Fruit fly (Drosophila melanogaster): ENCODE measurements around the gene Culd.

Gene Culd

dm6 chr3L:8340264-8341095 is 15.6 kb downstream of the Culd start, which contains the start of the genes Prim1 and CG7083 (continued):
- TF ChIP-seq Oli (tag; optimal IDR thresholded peaks at IDR 0.05), result peak; percentile 45
- peak; percentile 63 for TF ChIP-seq unpg (GFP tag; optimal IDR thresholded peaks at IDR 0.05)
- peak; percentile 66 for TF ChIP-seq Hsf (GFP tag; optimal IDR thresholded peaks at IDR 0.05)
- no peak for TF ChIP-seq bigmax (GFP tag; optimal IDR thresholded peaks at IDR 0.05)
- TF ChIP-seq CG12942 (GFP tag; optimal IDR thresholded peaks at IDR 0.05), result peak; percentile 40
- TF ChIP-seq CG11695 (GFP tag; IDR thresholded peaks at IDR 0.05), result 0 out of 3 replicates have a peak, but pooled peaks have one; percentile 6
- no peak for TF ChIP-seq CG11247 (GFP tag; IDR thresholded peaks at IDR 0.05)
- no peak for TF ChIP-seq CG16815 (GFP tag; optimal IDR thresholded peaks at IDR 0.05)
- TF ChIP-seq bbx (GFP tag; IDR thresholded peaks at IDR 0.05; ENCODE audit: partially characterized antibody), result peak; percentile 45
- TF ChIP-seq pan (optimal IDR thresholded peaks at IDR 0.05), result no peak
- peak in 1 of 2 experiments; percentile 64 for TF ChIP-seq pan (GFP tag; optimal IDR thresholded peaks at IDR 0.05 in 1 of 2, IDR thresholded peaks at IDR 0.05 in 1 of 2)
- TF ChIP-seq pb (GFP tag; optimal IDR thresholded peaks at IDR 0.05), result peak; percentile 21
- peak; percentile 55 for TF ChIP-seq caup (GFP tag; optimal IDR thresholded peaks at IDR 0.05; ENCODE audit: severe bottlenecking)
- TF ChIP-seq CG4854 (GFP tag; optimal IDR thresholded peaks at IDR 0.05), result peak; percentile 48
- peak; percentile 63 for TF ChIP-seq trem (tag; optimal IDR thresholded peaks at IDR 0.05)
- peak; percentile 87 for TF ChIP-seq CG1603 (tag; optimal IDR thresholded peaks at IDR 0.05)
- TF ChIP-seq Eip74EF (GFP tag; optimal IDR thresholded peaks at IDR 0.05), result no peak
- TF ChIP-seq Atf-2 (GFP tag; optimal IDR thresholded peaks at IDR 0.05), result peak; percentile 52
- TF ChIP-seq dmrt99B (tag; optimal IDR thresholded peaks at IDR 0.05), result no peak
- TF ChIP-seq Kr (GFP tag; optimal IDR thresholded peaks at IDR 0.05), result no peak
- TF ChIP-seq bowl (GFP tag; IDR thresholded peaks at IDR 0.05), result no peak
- TF ChIP-seq Dll (GFP tag; IDR thresholded peaks at IDR 0.05; ENCODE audit: partially characterized antibody), result 0 out of 4 replicates have a peak, but pooled peaks have one; percentile 49
- peak; percentile 44 for TF ChIP-seq BtbVII (GFP tag; optimal IDR thresholded peaks at IDR 0.05)
- peak; percentile 72 for TF ChIP-seq Ets65A (GFP tag)
- TF ChIP-seq HLH54F (GFP tag; optimal IDR thresholded peaks at IDR 0.05), result peak; percentile 71
- peak; percentile 75 for TF ChIP-seq Xbp1 (GFP tag; optimal IDR thresholded peaks at IDR 0.05)
- TF ChIP-seq CG10959 (GFP tag; IDR thresholded peaks at IDR 0.05), result peak; percentile 32; the same call in 1 of the 2 replicates
- TF ChIP-seq Doc2 (GFP tag; IDR thresholded peaks at IDR 0.05), result no peak
- no peak for TF ChIP-seq jing (GFP tag; optimal IDR thresholded peaks at IDR 0.05)
- TF ChIP-seq twi (tag; optimal IDR thresholded peaks at IDR 0.05), result no peak
- TF ChIP-seq CG4617 (GFP tag; optimal IDR thresholded peaks at IDR 0.05; ENCODE audit: borderline replicate concordance), result peak; percentile 84
- TF ChIP-seq CG3726 (GFP tag; IDR thresholded peaks at IDR 0.05), result no peak
- TF ChIP-seq odd (GFP tag; optimal IDR thresholded peaks at IDR 0.05), result no peak
- TF ChIP-seq CG10431 (GFP tag; optimal IDR thresholded peaks at IDR 0.05), result no peak
- TF ChIP-seq CG11085 (GFP tag; IDR thresholded peaks at IDR 0.05), result no peak
- no peak for TF ChIP-seq pfk (GFP tag; optimal IDR thresholded peaks at IDR 0.05)
- no peak for TF ChIP-seq CG7745 (tag; optimal IDR thresholded peaks at IDR 0.05)
- TF ChIP-seq CG3163 (GFP tag; optimal IDR thresholded peaks at IDR 0.05), result peak; percentile 13
- TF ChIP-seq Vsx1 (GFP tag; optimal IDR thresholded peaks at IDR 0.05), result peak; percentile 30
- TF ChIP-seq wek (GFP tag; optimal IDR thresholded peaks at IDR 0.05), result peak; percentile 44
- peak; percentile 65 for TF ChIP-seq stwl (tag; optimal IDR thresholded peaks at IDR 0.05)
- TF ChIP-seq Blimp-1 (GFP tag; optimal IDR thresholded peaks at IDR 0.05), result peak; percentile 17
- TF ChIP-seq Lim3 (GFP tag; IDR thresholded peaks at IDR 0.05), result no peak
- no peak for TF ChIP-seq CG11093 (GFP tag; IDR thresholded peaks at IDR 0.05)
- TF ChIP-seq E2f1 (GFP tag; IDR thresholded peaks at IDR 0.05), result peak; percentile 85
- peak; percentile 23 for TF ChIP-seq CG4820 (GFP tag; optimal IDR thresholded peaks at IDR 0.05)
- TF ChIP-seq CG15073 (GFP tag; optimal IDR thresholded peaks at IDR 0.05), result no peak
- peak; percentile 68 for TF ChIP-seq phol (tag; optimal IDR thresholded peaks at IDR 0.05)

Measured in whole organism, embryonic.